Worm (Caenorhabditis elegans) whole organism, L3 larva: ENCODE measurements around the gene srh-32.

Experiments used
- aly-2 ChIP-seq: fragments of 150-350 bp; optimal IDR thresholded peaks from 2 replicates; lab custom pipeline; 2014; ENCODE audit warnings: missing biosample characterization, missing genetic modification characterization
- egl-27 ChIP-seq: sonication (generic microtip); optimal IDR thresholded peaks from 4 replicates; lab custom pipeline; 2017; ENCODE audit warnings: missing biosample characterization, missing genetic modification reagents, missing genetic modification characterization
- elt-1 ChIP-seq: fragments of 150-350 bp; optimal IDR thresholded peaks from 2 replicates; lab custom pipeline; 2014; ENCODE audit warnings: missing biosample characterization, missing genetic modification characterization
- jun-1 ChIP-seq: fragments of 150-350 bp; optimal IDR thresholded peaks from 2 replicates; lab custom pipeline; 2014; ENCODE audit warnings: missing biosample characterization, missing genetic modification reagents, missing genetic modification characterization
- lin-39 ChIP-seq: fragments of 150-350 bp; optimal IDR thresholded peaks from 2 replicates; lab custom pipeline; 2018; ENCODE audit warnings: missing biosample characterization, missing genetic modification reagents, missing genetic modification characterization
- nhr-237 ChIP-seq: fragments of 150-350 bp; optimal IDR thresholded peaks from 2 replicates; lab custom pipeline; 2014; ENCODE audit warnings: missing biosample characterization, missing genetic modification characterization
- nhr-43 ChIP-seq: sonication (generic microtip); optimal IDR thresholded peaks from 2 replicates; lab custom pipeline; 2016; ENCODE audit warnings: mild to moderate bottlenecking, missing genetic modification characterization, missing compliant biosample characterization; ENCODE audit not compliant: poor library complexity, severe bottlenecking
- pqm-1 ChIP-seq: fragments of 150-350 bp; optimal IDR thresholded peaks from 2 replicates; lab custom pipeline; 2017; ENCODE audit warnings: missing biosample characterization, missing genetic modification characterization, inconsistent platforms
- sea-2 ChIP-seq: fragments of 150-350 bp; sonication (generic microtip); optimal IDR thresholded peaks from 4 replicates; lab custom pipeline; 2014; ENCODE audit warnings: missing biosample characterization, missing genetic modification reagents, missing genetic modification characterization
- unc-62 ChIP-seq: fragments of 150-350 bp; sonication (generic microtip); optimal IDR thresholded peaks from 4 replicates; lab custom pipeline; 2014; ENCODE audit warnings: missing biosample characterization, missing genetic modification reagents, missing genetic modification characterization

- TF ChIP-seq aly-2 (tag; lab: Kevin White, UChicago) (no peak), unc-62 (GFP tag; lab: Kevin White, UChicago) (no peak), nhr-43 (tag; lab: Kevin White, UChicago) (no peak), nhr-237 (tag; lab: Kevin White, UChicago) (no peak), pqm-1 (no peak), sea-2 (GFP tag; lab: Kevin White, UChicago) (no peak), elt-1 (tag; lab: Kevin White, UChicago) (no peak), jun-1 (tag; lab: Kevin White, UChicago) (no peak), egl-27 (tag; lab: Kevin White, UChicago) (no peak), lin-39 (tag; lab: Kevin White, UChicago) (peak; percentile 51)
Measured at ce11 chrV:17728757-17729156, 27.7 kb downstream of the srh-32 start.
